Worm (Caenorhabditis elegans) whole organism, L2 larva: ENCODE results near the gene spe-45.
A peak's percentile ranks its signal among the peaks of the same experiment; 100 is the strongest.

Source experiments
- C34F6.9 ChIP-seq: fragments of 150-350 bp; optimal IDR thresholded peaks from 2 replicates; lab custom pipeline; 2014; ENCODE audit warnings: missing biosample characterization, missing genetic modification characterization
- F13H6.1 ChIP-seq: sonication (generic microtip); optimal IDR thresholded peaks from 2 replicates; lab custom pipeline; 2016; ENCODE audit warnings: missing genetic modification characterization, missing compliant biosample characterization
- R02D3.7 ChIP-seq: fragments of 150-350 bp; optimal IDR thresholded peaks from 2 replicates; lab custom pipeline; 2014; ENCODE audit warnings: missing biosample characterization, missing genetic modification characterization
- Y55F3AM.14 ChIP-seq: fragments of 200-800 bp; sonication (Bioruptor generic); optimal IDR thresholded peaks from 2 replicates; lab custom pipeline; 2018; ENCODE audit warnings: mild to moderate bottlenecking, missing genetic modification characterization, missing compliant biosample characterization
- alr-1 ChIP-seq: fragments of 150-350 bp; optimal IDR thresholded peaks from 2 replicates; lab custom pipeline; 2014; ENCODE audit warnings: missing biosample characterization, missing genetic modification characterization
- aly-2 ChIP-seq: fragments of 150-350 bp; optimal IDR thresholded peaks from 2 replicates; lab custom pipeline; 2014; ENCODE audit warnings: missing biosample characterization, missing genetic modification characterization
- ama-1 ChIP-seq: fragments of 150-350 bp; optimal IDR thresholded peaks from 2 replicates; lab custom pipeline; 2018; ENCODE audit warnings: inconsistent platforms
- blmp-1 ChIP-seq: sonication (generic microtip); optimal IDR thresholded peaks from 2 replicates; lab custom pipeline; 2017; ENCODE audit warnings: missing genetic modification characterization, mild to moderate bottlenecking, missing compliant biosample characterization, antibody characterized with exemption, moderate library complexity; ENCODE audit not compliant: insufficient read depth
- ceh-82 ChIP-seq: fragments of 150-350 bp; optimal IDR thresholded peaks from 2 replicates; lab custom pipeline; 2014; ENCODE audit warnings: missing biosample characterization, missing genetic modification characterization
- dmd-4 ChIP-seq: sonication (generic microtip); optimal IDR thresholded peaks from 2 replicates; lab custom pipeline; 2017; ENCODE audit warnings: missing biosample characterization, missing genetic modification characterization
- egl-27 ChIP-seq: sonication (generic microtip); optimal IDR thresholded peaks from 3 replicates; lab custom pipeline; 2017; ENCODE audit warnings: missing biosample characterization, missing genetic modification reagents, missing genetic modification characterization
- elt-3 ChIP-seq: sonication (generic microtip); optimal IDR thresholded peaks from 2 replicates; lab custom pipeline; 2017; ENCODE audit warnings: missing biosample characterization, missing genetic modification characterization
- fos-1 ChIP-seq: fragments of 150-350 bp; optimal IDR thresholded peaks from 2 replicates; lab custom pipeline; 2014; ENCODE audit warnings: missing biosample characterization, missing genetic modification characterization
- gmeb-1 ChIP-seq: fragments of 150-350 bp; optimal IDR thresholded peaks from 2 replicates; lab custom pipeline; 2014; ENCODE audit warnings: missing biosample characterization, missing genetic modification characterization
- lin-13 ChIP-seq: fragments of 150-350 bp; optimal IDR thresholded peaks from 2 replicates; lab custom pipeline; 2014; ENCODE audit warnings: missing biosample characterization, missing genetic modification reagents, missing genetic modification characterization
- lin-39 ChIP-seq: fragments of 150-350 bp; optimal IDR thresholded peaks from 2 replicates; lab custom pipeline; 2014; ENCODE audit warnings: missing biosample characterization, missing genetic modification reagents, missing genetic modification characterization
- lsy-2 ChIP-seq, 2 experiments: fragments of 150-350 bp in 1 of 2; sonication (generic microtip) in 1 of 2; optimal IDR thresholded peaks; 2 replicates each; lab custom pipeline; 2014 to 2017; ENCODE audit warnings: missing biosample characterization in 2 of 2, missing genetic modification characterization in 2 of 2
- mbf-1 ChIP-seq: sonication (generic microtip); optimal IDR thresholded peaks from 2 replicates; lab custom pipeline; 2017; ENCODE audit warnings: missing biosample characterization, missing genetic modification characterization
- mdl-1 ChIP-seq, 2 experiments: fragments of 150-350 bp in 1 of 2; sonication (generic microtip) in 1 of 2; optimal IDR thresholded peaks; 2 replicates each; lab custom pipeline; 2017; ENCODE audit warnings: missing biosample characterization in 2 of 2, missing genetic modification characterization in 2 of 2
- nhr-10 ChIP-seq: sonication (generic microtip); optimal IDR thresholded peaks from 2 replicates; lab custom pipeline; 2017; ENCODE audit warnings: missing biosample characterization, missing genetic modification characterization
- nhr-11 ChIP-seq: fragments of 150-350 bp; optimal IDR thresholded peaks from 2 replicates; lab custom pipeline; 2014; ENCODE audit warnings: missing biosample characterization, missing genetic modification characterization
- nhr-129 ChIP-seq: fragments of 150-350 bp; optimal IDR thresholded peaks from 2 replicates; lab custom pipeline; 2014; ENCODE audit warnings: missing biosample characterization, missing genetic modification characterization
- nhr-21 ChIP-seq: fragments of 150-350 bp; optimal IDR thresholded peaks from 2 replicates; lab custom pipeline; 2014; ENCODE audit warnings: missing biosample characterization, missing genetic modification characterization
- nhr-237 ChIP-seq: fragments of 150-350 bp; optimal IDR thresholded peaks from 2 replicates; lab custom pipeline; 2014; ENCODE audit warnings: missing biosample characterization, missing genetic modification characterization
- nhr-25 ChIP-seq: fragments of 150-350 bp; sonication (generic microtip); optimal IDR thresholded peaks from 3 replicates; lab custom pipeline; 2014; ENCODE audit warnings: missing biosample characterization, missing genetic modification characterization
- nhr-6 ChIP-seq: fragments of 150-350 bp; optimal IDR thresholded peaks from 2 replicates; lab custom pipeline; 2014; ENCODE audit warnings: missing biosample characterization, missing genetic modification characterization
- nhr-77 ChIP-seq: fragments of 150-350 bp; optimal IDR thresholded peaks from 2 replicates; lab custom pipeline; 2014; ENCODE audit warnings: missing biosample characterization, missing genetic modification characterization
- peb-1 ChIP-seq: fragments of 150-350 bp; optimal IDR thresholded peaks from 2 replicates; lab custom pipeline; 2014; ENCODE audit warnings: missing biosample characterization, missing genetic modification characterization
- sem-4 ChIP-seq: fragments of 150-350 bp; optimal IDR thresholded peaks from 2 replicates; lab custom pipeline; 2014; ENCODE audit warnings: missing biosample characterization, missing genetic modification reagents, missing genetic modification characterization
- skn-1 ChIP-seq: sonication (generic microtip); optimal IDR thresholded peaks from 2 replicates; lab custom pipeline; 2017; ENCODE audit warnings: missing biosample characterization, missing genetic modification characterization
- sma-3 ChIP-seq: sonication (generic microtip); optimal IDR thresholded peaks from 2 replicates; lab custom pipeline; 2016; ENCODE audit warnings: missing genetic modification reagents, missing genetic modification characterization, missing compliant biosample characterization
- sma-9 ChIP-seq, 2 experiments: fragments of 150-350 bp in 1 of 2; sonication (generic microtip) in 1 of 2; optimal IDR thresholded peaks; 2 replicates each; lab custom pipeline; 2014 to 2016; ENCODE audit warnings: missing genetic modification characterization in 2 of 2, mild to moderate bottlenecking in 1 of 2, missing biosample characterization in 1 of 2, missing compliant biosample characterization in 1 of 2, missing genetic modification reagents in 1 of 2, moderate library complexity in 1 of 2
- unc-55 ChIP-seq: fragments of 150-350 bp; sonication (generic microtip); optimal IDR thresholded peaks from 3 replicates; lab custom pipeline; 2014; ENCODE audit warnings: missing biosample characterization, missing genetic modification reagents, missing genetic modification characterization
- unc-62 ChIP-seq: fragments of 150-350 bp; optimal IDR thresholded peaks from 2 replicates; lab custom pipeline; 2014; ENCODE audit warnings: missing biosample characterization, missing genetic modification reagents, missing genetic modification characterization
- zag-1 ChIP-seq: fragments of 150-350 bp; optimal IDR thresholded peaks from 2 replicates; lab custom pipeline; 2014; ENCODE audit warnings: missing biosample characterization, missing genetic modification characterization
- ztf-1 ChIP-seq: fragments of 200-800 bp; sonication (Bioruptor generic); conservative IDR thresholded peaks from 2 replicates; pipeline ENCODE4 v1.3.6; 2022; ENCODE audit warnings: missing genetic modification characterization, missing compliant biosample characterization
- ztf-11 ChIP-seq: sonication (generic microtip); optimal IDR thresholded peaks from 2 replicates; lab custom pipeline; 2017; ENCODE audit warnings: missing biosample characterization, missing genetic modification characterization
- ztf-4 ChIP-seq: fragments of 150-350 bp; optimal IDR thresholded peaks from 2 replicates; lab custom pipeline; 2014; ENCODE audit warnings: missing biosample characterization, missing genetic modification characterization

Gene spe-45

ce11 chrIV:12404137-12404536 lies 14.2 kb upstream of the spe-45 start, which contains the start of gene gex-3 (continued):
- TF ChIP-seq lin-39 = no peak
- TF ChIP-seq dmd-4 = no peak
- TF ChIP-seq zag-1 (tag; lab: Kevin White, UChicago) = peak; percentile 63
- peak; percentile 71 for TF ChIP-seq nhr-25 (tag; lab: Kevin White, UChicago)
- TF ChIP-seq sma-9 (GFP tag; optimal IDR thresholded peaks at IDR 0.05; lab: Kevin White, UChicago) = peak; percentile 81
- no peak for TF ChIP-seq sma-9 (tag; optimal IDR thresholded peaks at IDR 0.05; lab: Kevin White, UChicago)
- TF ChIP-seq ztf-1 = no peak
- TF ChIP-seq aly-2 = no peak
- TF ChIP-seq mbf-1 (tag; lab: Kevin White, UChicago) = no peak
- peak; percentile 97 for TF ChIP-seq unc-55 (GFP tag; lab: Kevin White, UChicago)
- TF ChIP-seq ceh-82 = no peak
- TF ChIP-seq nhr-77 (tag; lab: Kevin White, UChicago) = no peak
- no peak for TF ChIP-seq R02D3.7
- peak; percentile 91 for TF ChIP-seq lin-13 (GFP tag; lab: Kevin White, UChicago)
- TF ChIP-seq fos-1 (tag; lab: Kevin White, UChicago) = peak; percentile 80

ce11 chrIV:12403440-12403839 lies 13.5 kb upstream of the spe-45 start:
- peak; percentile 36 for TF ChIP-seq nhr-25 (tag; lab: Kevin White, UChicago)
- no peak for TF ChIP-seq nhr-11 (tag; lab: Kevin White, UChicago)
- TF ChIP-seq nhr-129 (tag; lab: Kevin White, UChicago) = peak; percentile 24
- no peak for TF ChIP-seq nhr-77 (tag; lab: Kevin White, UChicago)
- TF ChIP-seq blmp-1 (tag; lab: Kevin White, UChicago) = peak; percentile 14
- peak; percentile 74 for TF ChIP-seq nhr-21 (tag; lab: Kevin White, UChicago)
- TF ChIP-seq dmd-4 = no peak
- TF ChIP-seq ama-1 (lab: Kevin White, UChicago) = no peak

- no peak for TF ChIP-seq F13H6.1 (tag; lab: Kevin White, UChicago)
- peak; percentile 52 for TF ChIP-seq fos-1 (tag; lab: Kevin White, UChicago)
- no peak for TF ChIP-seq gmeb-1 (tag; lab: Kevin White, UChicago)
These were observed 10.1 kb upstream of the spe-45 start for ce11 chrIV:12399983-12400382.

- no peak for TF ChIP-seq elt-3
- no peak for TF ChIP-seq peb-1 (tag; lab: Kevin White, UChicago)
- no peak for TF ChIP-seq mdl-1 (tag; optimal IDR thresholded peaks at IDR 0.05; lab: Kevin White, UChicago)
- no peak for TF ChIP-seq Y55F3AM.14 (GFP tag; lab: Kevin White, UChicago)
- no peak for TF ChIP-seq sma-9 (GFP tag; optimal IDR thresholded peaks at IDR 0.05; lab: Kevin White, UChicago)
- TF ChIP-seq sma-9 (tag; optimal IDR thresholded peaks at IDR 0.05; lab: Kevin White, UChicago) = no peak
- TF ChIP-seq C34F6.9 (tag; lab: Kevin White, UChicago) = no peak
- TF ChIP-seq ztf-11 (tag; lab: Kevin White, UChicago) = no peak
- no peak for TF ChIP-seq lin-13 (GFP tag; lab: Kevin White, UChicago)
- TF ChIP-seq nhr-77 (tag; lab: Kevin White, UChicago) = no peak
- TF ChIP-seq unc-55 (GFP tag; lab: Kevin White, UChicago) = no peak
- no peak for TF ChIP-seq nhr-6 (tag; lab: Kevin White, UChicago)
- no peak for TF ChIP-seq egl-27
These were observed 8.5 kb upstream of the spe-45 start, which contains the start of gene acs-20 for ce11 chrIV:12398437-12398836. acs-20 (minus strand) TSS chrIV:12398706.

ce11 chrIV:12396645-12397258 lies 6.9 kb upstream of the spe-45 start:
- TF ChIP-seq fos-1 (tag; lab: Kevin White, UChicago) (peak; percentile 65), gmeb-1 (tag; lab: Kevin White, UChicago) (no peak), sma-3 (peak; percentile 15), nhr-10 (no peak), Y55F3AM.14 (GFP tag; lab: Kevin White, UChicago) (no peak), zag-1 (tag; lab: Kevin White, UChicago) (no peak), lsy-2 (tag; optimal IDR thresholded peaks at IDR 0.05; lab: Kevin White, UChicago) (peak in 1 of 2 experiments; percentile 61), alr-1 (tag; lab: Kevin White, UChicago) (no peak), nhr-237 (tag; lab: Kevin White, UChicago) (no peak), sma-9 (GFP tag; optimal IDR thresholded peaks at IDR 0.05; lab: Kevin White, UChicago) (peak; percentile 13), sma-9 (tag; optimal IDR thresholded peaks at IDR 0.05; lab: Kevin White, UChicago) (no peak), sem-4 (tag; lab: Kevin White, UChicago) (peak; percentile 60), ztf-4 (no peak), blmp-1 (tag; lab: Kevin White, UChicago) (peak; percentile 77), ztf-11 (tag; lab: Kevin White, UChicago) (no peak), skn-1 (tag; lab: Kevin White, UChicago) (no peak), nhr-21 (tag; lab: Kevin White, UChicago) (peak; percentile 59), peb-1 (tag; lab: Kevin White, UChicago) (no peak), egl-27 (no peak), C34F6.9 (tag; lab: Kevin White, UChicago) (peak; percentile 15), unc-62 (GFP tag; lab: Kevin White, UChicago) (no peak), nhr-129 (tag; lab: Kevin White, UChicago) (peak; percentile 89), nhr-25 (tag; lab: Kevin White, UChicago) (peak; percentile 82), dmd-4 (no peak)
